Fruit fly (Drosophila melanogaster): ENCODE results near the gene mtd.

dm6 chr3R:5257147-5257487, 93.1 kb downstream of the mtd start:
- TF ChIP-seq ttk (optimal IDR thresholded peaks at IDR 0.05) (no peak), psq (optimal IDR thresholded peaks at IDR 0.05) (no peak), h (optimal IDR thresholded peaks at IDR 0.05) (no peak), insv (optimal IDR thresholded peaks at IDR 0.05) (no peak)

Data from Kc167 (cell line).